Fruit fly (Drosophila melanogaster) whole organism, wandering third instar larva: ENCODE results near the gene Tmem43.
A peak's percentile ranks its signal among the peaks of the same experiment; 100 is the strongest.

ENCODE experiments used
- Dfd ChIP-seq: fragments of >200 bp; optimal IDR thresholded peaks from 2 replicates; lab custom pipeline; 2017; ENCODE audit warnings: missing biosample characterization, missing genetic modification characterization
- Dif ChIP-seq: fragments of 200-275, 200-300 bp; sonication (Bioruptor generic); optimal IDR thresholded peaks from 2 replicates; lab custom pipeline; 2018; ENCODE audit warnings: missing biosample characterization, missing genetic modification characterization; ENCODE audit not compliant: partially characterized antibody
- GATAd ChIP-seq: sonication (Bioruptor generic); optimal IDR thresholded peaks from 2 replicates; lab custom pipeline; 2016; ENCODE audit warnings: missing biosample characterization, missing genetic modification characterization
- HLH106 ChIP-seq: fragments of 200-800 bp; optimal IDR thresholded peaks from 3 replicates; lab custom pipeline; 2019; ENCODE audit warnings: missing biosample characterization, mild to moderate bottlenecking, missing genetic modification characterization, moderate library complexity
- Hnf4 ChIP-seq: fragments of 200-800 bp; sonication (Bioruptor generic); optimal IDR thresholded peaks from 2 replicates; lab custom pipeline; 2016; ENCODE audit warnings: missing biosample characterization, mild to moderate bottlenecking, missing genetic modification characterization
- Hr83 ChIP-seq: fragments of 200-300 bp; sonication (Bioruptor generic); optimal IDR thresholded peaks from 2 replicates; lab custom pipeline; 2016; ENCODE audit warnings: missing biosample characterization, mild to moderate bottlenecking, missing genetic modification characterization, moderate library complexity; ENCODE audit not compliant: poor library complexity, severe bottlenecking
- Jra ChIP-seq: sonication (Bioruptor generic); optimal IDR thresholded peaks from 2 replicates; lab custom pipeline; 2016; ENCODE audit warnings: missing biosample characterization, missing genetic modification characterization
- Mio ChIP-seq: sonication (Bioruptor generic); optimal IDR thresholded peaks from 2 replicates; lab custom pipeline; 2016; ENCODE audit warnings: missing biosample characterization, missing genetic modification characterization
- N ChIP-seq: fragments of >200 bp; optimal IDR thresholded peaks from 2 replicates; lab custom pipeline; 2018; ENCODE audit warnings: missing biosample characterization, missing external identifiers, missing genetic modification characterization
- OdsH ChIP-seq: fragments of 200-800 bp; sonication (Bioruptor generic); optimal IDR thresholded peaks from 2 replicates; lab custom pipeline; 2016; ENCODE audit warnings: missing biosample characterization, mild to moderate bottlenecking, missing genetic modification characterization
- Sp1 ChIP-seq: fragments of 200-800 bp; sonication (Bioruptor generic); optimal IDR thresholded peaks from 3 replicates; lab custom pipeline; 2019; ENCODE audit warnings: missing biosample characterization, mild to moderate bottlenecking, missing genetic modification characterization, moderate library complexity
- Vsx2 ChIP-seq: fragments of 200-300, 225-300 bp; sonication (Bioruptor generic); optimal IDR thresholded peaks from 2 replicates; lab custom pipeline; 2018; ENCODE audit warnings: missing biosample characterization, missing genetic modification characterization; ENCODE audit not compliant: partially characterized antibody
- br ChIP-seq: fragments of 200-800 bp; sonication (Bioruptor generic); optimal IDR thresholded peaks from 2 replicates; lab custom pipeline; 2016; ENCODE audit warnings: missing biosample characterization, missing genetic modification characterization
- brk ChIP-seq: fragments of 200-800 bp; sonication (Bioruptor generic); optimal IDR thresholded peaks from 2 replicates; lab custom pipeline; 2016; ENCODE audit warnings: missing biosample characterization, mild to moderate bottlenecking, missing genetic modification characterization
- dl ChIP-seq, 2 experiments: fragments of 175-275, 200-275 bp in 1 of 2; fragments of 200-275 bp in 1 of 2; sonication (Bioruptor generic); optimal IDR thresholded peaks; lab custom pipeline; 2018; ENCODE audit warnings: mild to moderate bottlenecking in 2 of 2, missing biosample characterization in 2 of 2, missing genetic modification characterization in 2 of 2, moderate library complexity in 2 of 2; ENCODE audit not compliant: partially characterized antibody in 2 of 2, insufficient read depth in 1 of 2
- dsf ChIP-seq: sonication (Bioruptor generic); optimal IDR thresholded peaks from 2 replicates; lab custom pipeline; 2016; ENCODE audit warnings: missing biosample characterization, missing genetic modification characterization, borderline replicate concordance
- ey ChIP-seq: fragments of 200-800 bp; sonication (Bioruptor generic); optimal IDR thresholded peaks from 2 replicates; lab custom pipeline; 2016; ENCODE audit warnings: missing biosample characterization, missing genetic modification characterization
- foxo ChIP-seq, 2 experiments: fragments of 200-800 bp; sonication (Bioruptor generic); optimal IDR thresholded peaks; 2 replicates in 1 of 2; 3 replicates in 1 of 2; lab custom pipeline; 2016 to 2017; ENCODE audit warnings: missing biosample characterization in 2 of 2, missing genetic modification characterization in 2 of 2
- fru ChIP-seq: fragments of 200-800 bp; sonication (Bioruptor generic); optimal IDR thresholded peaks from 3 replicates; lab custom pipeline; 2016; ENCODE audit warnings: missing biosample characterization, mild to moderate bottlenecking, missing genetic modification characterization
- h ChIP-seq: fragments of 200-800 bp; sonication (Bioruptor generic); optimal IDR thresholded peaks from 3 replicates; lab custom pipeline; 2016; ENCODE audit warnings: missing biosample characterization, mild to moderate bottlenecking, missing genetic modification characterization
- jim ChIP-seq: fragments of 175-275, 200-325 bp; sonication (Bioruptor generic); optimal IDR thresholded peaks from 2 replicates; lab custom pipeline; 2016; ENCODE audit warnings: missing biosample characterization, mild to moderate bottlenecking, missing genetic modification characterization
- lola ChIP-seq: fragments of >200 bp; optimal IDR thresholded peaks from 2 replicates; lab custom pipeline; 2017; ENCODE audit warnings: missing biosample characterization, missing genetic modification characterization
- pan ChIP-seq: fragments of >200 bp; optimal IDR thresholded peaks from 2 replicates; lab custom pipeline; 2017
- psq ChIP-seq: fragments of 200-800 bp; sonication (Bioruptor generic); optimal IDR thresholded peaks from 3 replicates; lab custom pipeline; 2017; ENCODE audit warnings: missing biosample characterization, mild to moderate bottlenecking, missing genetic modification characterization, moderate library complexity
- rgr ChIP-seq: fragments of 200-800 bp; sonication (Bioruptor generic); optimal IDR thresholded peaks from 3 replicates; lab custom pipeline; 2016; ENCODE audit warnings: missing biosample characterization, mild to moderate bottlenecking, missing genetic modification characterization
- sv ChIP-seq: fragments of 200-800 bp; sonication (Bioruptor generic); optimal IDR thresholded peaks from 3 replicates; lab custom pipeline; 2016; ENCODE audit warnings: missing biosample characterization, missing genetic modification characterization
- tai ChIP-seq: sonication (Bioruptor generic); optimal IDR thresholded peaks from 2 replicates; lab custom pipeline; 2016; ENCODE audit warnings: missing biosample characterization, missing genetic modification characterization
- usp ChIP-seq: fragments of >200 bp; optimal IDR thresholded peaks from 2 replicates; lab custom pipeline; 2017; ENCODE audit warnings: missing biosample characterization, missing genetic modification characterization
- woc ChIP-seq: sonication (Bioruptor generic); optimal IDR thresholded peaks from 2 replicates; lab custom pipeline; 2016; ENCODE audit warnings: missing biosample characterization, mild to moderate bottlenecking, missing genetic modification characterization

Gene Tmem43

dm6 chr3L:7911765-7912556, 3.0 kb downstream of the Tmem43 start, which contains the start of the genes pbl and CG8281 (continued):
- TF ChIP-seq Dif (GFP tag; lab: Kevin White, UChicago) (no peak), Sp1 (GFP tag; lab: Kevin White, UChicago) (peak; percentile 31), tai (GFP tag; lab: Kevin White, UChicago) (no peak), usp (GFP tag; lab: Kevin White, UChicago) (no peak), pan (no peak), GATAd (GFP tag; lab: Kevin White, UChicago) (no peak)
- TF ChIP-seq, all 38 proteins: peak for 12

DNA sequence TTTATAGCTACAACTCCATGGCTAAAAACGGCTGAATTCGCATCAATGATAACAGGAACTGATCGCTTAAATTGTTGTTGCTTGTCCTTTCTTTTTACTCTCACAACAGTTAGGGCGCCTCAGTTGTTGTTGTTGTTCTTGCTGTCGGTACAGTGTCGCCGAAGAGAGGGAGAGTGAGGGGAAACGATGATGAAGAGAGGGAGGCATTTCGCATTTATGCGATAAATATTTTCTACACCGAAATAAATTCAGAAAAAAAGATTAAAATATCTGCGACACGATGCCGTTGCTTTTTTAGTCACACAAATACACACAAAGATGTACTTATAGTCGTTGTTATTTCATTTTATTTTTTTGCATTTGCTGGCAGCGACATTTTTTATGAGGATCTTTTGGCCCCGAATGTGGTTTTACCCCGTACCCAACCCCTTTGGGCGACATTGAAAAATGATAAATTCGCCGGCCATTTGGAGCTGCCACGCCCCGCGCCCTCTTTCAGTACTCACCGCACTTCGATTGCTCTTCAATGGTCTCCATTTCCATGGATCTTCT, 3.9 kb downstream of the Tmem43 start:
- peak; percentile 2 for TF ChIP-seq br (GFP tag; lab: Kevin White, UChicago)
- TF ChIP-seq HLH106, result peak; percentile 0
- TF ChIP-seq psq (GFP tag; lab: Kevin White, UChicago), result peak; percentile 19
- no peak for TF ChIP-seq rgr (GFP tag; lab: Kevin White, UChicago)
- TF ChIP-seq jim (GFP tag; lab: Kevin White, UChicago), result no peak
- no peak for TF ChIP-seq fru (GFP tag; lab: Kevin White, UChicago)
- TF ChIP-seq foxo (GFP tag; optimal IDR thresholded peaks at IDR 0.05; lab: Kevin White, UChicago), result peak in 1 of 2 experiments; percentile 22

DNA sequence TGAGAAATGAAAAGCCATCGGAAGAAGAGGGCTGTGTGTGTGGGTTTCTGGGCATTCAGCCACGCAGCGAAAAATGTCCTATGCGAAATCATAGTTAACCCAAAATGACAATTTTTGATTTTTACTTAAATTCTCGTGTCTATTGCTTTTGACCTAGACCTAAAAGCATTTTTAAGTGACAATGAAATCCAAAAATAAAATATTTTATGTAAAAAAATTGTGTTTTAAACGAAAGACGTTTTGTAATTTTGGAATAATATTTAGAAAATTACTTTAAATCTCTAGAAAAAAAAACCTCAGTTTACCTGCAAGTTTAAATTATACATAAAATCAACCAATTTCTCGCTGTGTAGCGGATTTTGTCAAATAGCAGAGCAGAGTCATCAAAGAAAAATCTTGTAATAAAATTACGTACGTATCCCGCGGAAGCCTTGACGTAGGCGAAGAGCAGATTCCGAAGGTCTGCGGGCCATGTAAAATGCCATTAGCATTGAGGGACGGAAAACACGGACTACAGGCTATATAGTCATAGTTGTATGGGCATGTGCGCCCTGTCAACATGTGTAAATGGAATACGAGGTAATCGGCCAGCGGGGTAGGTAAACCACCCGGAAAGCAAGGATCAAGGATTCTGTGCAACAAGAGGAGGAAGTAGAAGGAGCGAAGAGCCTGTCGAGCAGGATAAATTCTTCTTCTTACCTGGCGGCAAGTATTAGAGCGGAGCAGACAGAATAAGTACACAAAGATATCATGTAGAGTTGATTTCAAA, 5.0 kb downstream of the Tmem43 start:
- TF ChIP-seq ey (GFP tag; lab: Kevin White, UChicago) (no peak), dsf (GFP tag; lab: Kevin White, UChicago) (no peak), Hr83 (no peak), dl (GFP tag; optimal IDR thresholded peaks at IDR 0.05; lab: Kevin White, UChicago; ENCODE audit: insufficient read depth in 1 of 2, partially characterized antibody in 2 of 2) (no peak), sv (no peak), tai (GFP tag; lab: Kevin White, UChicago) (no peak), OdsH (GFP tag; lab: Kevin White, UChicago) (no peak), foxo (GFP tag; optimal IDR thresholded peaks at IDR 0.05; lab: Kevin White, UChicago) (no peak), Dif (GFP tag; lab: Kevin White, UChicago) (no peak), Vsx2 (GFP tag; lab: Kevin White, UChicago) (no peak)

- TF ChIP-seq jim (GFP tag; lab: Kevin White, UChicago) (no peak), N (no peak), pan (no peak), Sp1 (GFP tag; lab: Kevin White, UChicago) (no peak), Hr83 (no peak), brk (no peak), br (GFP tag; lab: Kevin White, UChicago) (no peak), h (no peak), woc (GFP tag; lab: Kevin White, UChicago) (no peak), Mio (GFP tag; lab: Kevin White, UChicago) (no peak), dsf (GFP tag; lab: Kevin White, UChicago) (no peak), tai (GFP tag; lab: Kevin White, UChicago) (no peak), foxo (GFP tag; optimal IDR thresholded peaks at IDR 0.05; lab: Kevin White, UChicago) (no peak), HLH106 (no peak), ey (GFP tag; lab: Kevin White, UChicago) (no peak), Dfd (GFP tag; lab: Kevin White, UChicago) (no peak), lola (no peak), rgr (GFP tag; lab: Kevin White, UChicago) (no peak), Jra (GFP tag; lab: Kevin White, UChicago) (no peak), Hnf4 (no peak)
These were observed 10.4 kb downstream of the Tmem43 start for dm6 chr3L:7904560-7904959.
